Worm (Caenorhabditis elegans) whole organism, midembryonic: ENCODE measurements around the gene cyp-35A5.

Experiments used
- T22C8.4 ChIP-seq: fragments of 200-800 bp; sonication (Bioruptor generic); IDR thresholded peaks from 2 replicates; pipeline ENCODE4 v1.3.6; 2022; ENCODE audit warnings: missing genetic modification characterization, missing compliant biosample characterization
- cog-1 ChIP-seq: sonication (generic microtip); optimal IDR thresholded peaks from 2 replicates; lab custom pipeline; 2016; ENCODE audit warnings: missing genetic modification characterization, missing compliant biosample characterization
- flt-1 ChIP-seq: fragments of 200-800 bp; sonication (Bioruptor generic); IDR thresholded peaks from 2 replicates; pipeline ENCODE4 v1.3.6; 2022; ENCODE audit warnings: missing genetic modification characterization, missing compliant biosample characterization
- klf-2 ChIP-seq: fragments of 200-800 bp; sonication (Bioruptor generic); conservative IDR thresholded peaks from 2 replicates; pipeline ENCODE4 v1.3.6; 2022; ENCODE audit warnings: missing genetic modification reagents, missing genetic modification characterization, missing compliant biosample characterization
- med-1 ChIP-seq: sonication (generic microtip); optimal IDR thresholded peaks from 2 replicates; lab custom pipeline; 2017; ENCODE audit warnings: missing genetic modification characterization, mild to moderate bottlenecking, missing compliant biosample characterization, antibody characterized with exemption, missing genetic modification reagents; ENCODE audit not compliant: insufficient read depth
- tab-1 ChIP-seq: fragments of 200-800 bp; sonication (Bioruptor generic); IDR thresholded peaks from 2 replicates; pipeline ENCODE4 v1.3.6; 2022; ENCODE audit warnings: missing genetic modification characterization, missing compliant biosample characterization
- ztf-23 ChIP-seq: fragments of 200-800 bp; sonication (Bioruptor generic); IDR thresholded peaks from 2 replicates; pipeline ENCODE4 v1.3.6; 2022; ENCODE audit warnings: missing genetic modification reagents, missing genetic modification characterization, missing compliant biosample characterization
- ztf-29 ChIP-seq: fragments of 200-800 bp; sonication (Bioruptor generic); IDR thresholded peaks from 2 replicates; pipeline ENCODE4 v1.3.6; 2022; ENCODE audit warnings: missing genetic modification reagents, missing genetic modification characterization, missing compliant biosample characterization

DNA sequence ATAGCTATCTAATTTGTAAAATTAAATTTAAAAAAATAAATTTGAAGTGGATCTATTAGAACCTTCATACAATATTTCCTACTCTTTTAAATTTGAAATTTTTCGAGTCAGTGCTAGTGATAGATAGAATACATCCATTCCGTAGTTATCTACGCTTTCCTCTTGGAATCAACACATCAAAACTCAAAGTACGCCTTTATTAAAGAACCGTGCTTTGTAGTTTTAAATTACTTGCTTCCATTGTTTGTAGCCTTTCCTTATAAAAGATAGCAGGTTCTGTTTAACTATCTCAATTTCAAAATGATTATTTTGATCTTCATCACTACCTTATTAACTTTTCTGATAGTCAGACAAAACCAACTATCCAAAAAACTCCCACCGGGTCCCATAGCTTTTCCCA, 8.9 kb downstream of the cyp-35A5 start, which contains the start of gene cyp-35B3:
- TF ChIP-seq ztf-29 (no peak), med-1 (GFP tag; lab: Kevin White, UChicago) (no peak), ztf-23 (GFP tag; lab: Robert Waterston, UW) (no peak), klf-2 (GFP tag; lab: Robert Waterston, UW) (no peak), flt-1 (GFP tag; lab: Robert Waterston, UW) (no peak), tab-1 (GFP tag; lab: Robert Waterston, UW) (no peak), cog-1 (tag; lab: Kevin White, UChicago) (no peak), T22C8.4 (no peak)
